Fruit fly (Drosophila melanogaster): ENCODE measurements around the gene CG32681.

Gene CG32681

DNA sequence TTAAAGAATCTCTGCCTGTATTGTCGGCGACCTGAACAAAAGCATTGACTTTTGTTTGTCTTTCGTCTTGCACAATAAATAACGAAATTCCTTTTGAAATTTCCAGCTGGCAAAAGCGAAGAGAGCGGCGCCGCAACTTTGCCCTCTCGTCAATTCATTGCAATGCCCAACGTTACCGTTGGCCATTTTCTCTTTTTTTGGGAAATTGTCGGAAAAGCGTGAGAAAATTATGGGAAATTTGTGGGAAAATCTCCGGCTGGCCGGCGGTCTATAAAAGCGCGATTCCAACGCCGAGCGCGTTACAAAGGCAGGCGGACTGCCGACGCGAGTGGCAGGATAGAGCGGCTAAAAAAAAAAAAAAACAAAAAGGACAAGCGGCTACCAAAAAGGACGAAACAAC lies 47.8 kb downstream of the CG32681 start, which contains the start of gene CG43740:
Gene CG43740 (plus strand): TSS at position 301 of the 400 bp plus-strand sequence.
- TF ChIP-seq Dll (optimal IDR thresholded peaks at IDR 0.05) (no peak), EcR (GFP tag; optimal IDR thresholded peaks at IDR 0.05) (no peak), CG8478 (optimal IDR thresholded peaks at IDR 0.05) (no peak), usp (GFP tag; optimal IDR thresholded peaks at IDR 0.05) (no peak), pan (optimal IDR thresholded peaks at IDR 0.05) (no peak), psq (optimal IDR thresholded peaks at IDR 0.05) (no peak)

DNA sequence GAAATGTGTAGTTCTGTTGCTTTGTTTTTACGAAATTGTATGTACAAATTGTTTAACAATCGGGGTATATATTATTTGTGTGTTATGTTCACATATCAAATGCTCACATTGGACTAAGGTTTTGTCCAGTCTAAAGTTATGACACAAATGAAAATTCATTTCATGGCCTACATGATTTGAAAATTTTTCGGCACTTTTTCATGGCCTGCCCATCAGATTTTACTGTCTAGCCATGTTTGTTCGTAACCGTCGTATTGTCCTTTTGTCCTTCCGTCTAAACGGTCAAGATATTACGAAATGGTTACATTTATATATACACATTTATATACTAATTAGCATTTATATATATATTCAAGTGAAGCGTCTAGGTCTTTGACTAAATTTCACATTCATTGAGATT lies 49.4 kb downstream of the CG32681 start, which contains the start of gene CG15306:
Gene CG15306 (minus strand): TSS at position 101 of the 400 bp plus-strand sequence.
- no peak for TF ChIP-seq Dll (optimal IDR thresholded peaks at IDR 0.05)
- no peak for TF ChIP-seq usp (GFP tag; optimal IDR thresholded peaks at IDR 0.05)
- no peak for TF ChIP-seq CG8478 (optimal IDR thresholded peaks at IDR 0.05)
- no peak for TF ChIP-seq psq (optimal IDR thresholded peaks at IDR 0.05)
- no peak for TF ChIP-seq pan (optimal IDR thresholded peaks at IDR 0.05)
- TF ChIP-seq EcR (GFP tag; optimal IDR thresholded peaks at IDR 0.05): no peak

DNA sequence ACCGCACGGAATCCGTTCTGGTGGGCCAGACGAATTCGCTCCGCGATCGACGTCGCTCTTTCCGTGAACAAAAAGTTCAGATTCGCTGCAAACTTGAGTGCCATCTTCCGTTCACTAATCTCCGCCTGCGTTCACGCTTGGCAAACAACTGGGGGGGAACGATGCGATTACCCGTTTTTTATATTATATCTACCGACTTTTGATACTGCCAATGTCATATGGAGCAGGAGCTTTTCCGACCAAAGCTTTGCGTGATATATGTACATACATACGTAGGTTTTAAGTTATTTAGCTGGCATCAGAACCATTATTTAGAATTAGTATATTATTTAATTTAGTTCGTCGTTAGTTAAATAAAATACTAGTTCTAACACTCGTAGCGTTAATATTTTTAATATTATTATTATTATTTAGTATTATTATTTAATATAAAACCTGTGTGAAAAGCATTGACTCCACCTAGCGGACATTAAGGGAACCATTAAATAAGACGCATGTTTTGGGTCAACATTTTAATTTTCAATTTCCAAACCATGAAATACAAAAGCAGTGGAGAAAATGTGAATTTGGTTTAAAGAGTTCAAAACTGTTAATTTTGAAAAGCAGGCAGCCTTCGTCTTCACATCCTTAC lies 51.4 kb downstream of the CG32681 start, which contains the start of gene Gip:
Gene Gip (minus strand): TSS at position 214 of the 631 bp plus-strand sequence.
- TF ChIP-seq EcR (GFP tag; optimal IDR thresholded peaks at IDR 0.05): no peak
- TF ChIP-seq Dll (optimal IDR thresholded peaks at IDR 0.05): no peak
- TF ChIP-seq usp (GFP tag; optimal IDR thresholded peaks at IDR 0.05): no peak
- no peak for TF ChIP-seq pan (optimal IDR thresholded peaks at IDR 0.05)
- no peak for TF ChIP-seq CG8478 (optimal IDR thresholded peaks at IDR 0.05)
- TF ChIP-seq psq (optimal IDR thresholded peaks at IDR 0.05): no peak
